Worm (Caenorhabditis elegans): ENCODE data around the gene str-168.

The str-168 gene

ce11 chrIV:4941681-4942080, 2.9 kb downstream of the str-168 start, which contains the start of gene Y9C9A.5:
TSS of gene Y9C9A.5 (plus strand) at chrIV:4941981.
- TF ChIP-seq tbx-7 (tag; optimal IDR thresholded peaks at IDR 0.05) (no peak), ceh-2 (tag; optimal IDR thresholded peaks at IDR 0.05) (no peak), syd-9 (tag; optimal IDR thresholded peaks at IDR 0.05) (no peak), pha-2 (tag; optimal IDR thresholded peaks at IDR 0.05) (no peak), hlh-13 (GFP tag; optimal IDR thresholded peaks at IDR 0.05) (no peak), ceh-6 (GFP tag; optimal IDR thresholded peaks at IDR 0.05) (no peak), ceh-45 (GFP tag; IDR thresholded peaks at IDR 0.05) (no peak), zip-5 (tag; optimal IDR thresholded peaks at IDR 0.05) (no peak), mec-3 (tag; optimal IDR thresholded peaks at IDR 0.05; ENCODE audit: borderline replicate concordance) (no peak), sdc-2 (tag; optimal IDR thresholded peaks at IDR 0.05) (no peak), T23F11.4 (GFP tag; optimal IDR thresholded peaks at IDR 0.05) (no peak), ahr-1 (tag; optimal IDR thresholded peaks at IDR 0.05) (no peak), odd-2 (tag; optimal IDR thresholded peaks at IDR 0.05) (no peak), ceh-19 (GFP tag; optimal IDR thresholded peaks at IDR 0.05) (no peak), tbx-2 (tag; optimal IDR thresholded peaks at IDR 0.05) (no peak), unc-3 (GFP tag; conservative IDR thresholded peaks at IDR 0.05) (no peak), unc-3 (tag; optimal IDR thresholded peaks at IDR 0.05) (no peak), ceh-30 (tag; optimal IDR thresholded peaks at IDR 0.05) (no peak), rnt-1 (tag; optimal IDR thresholded peaks at IDR 0.05) (no peak), F13H6.1 (tag; optimal IDR thresholded peaks at IDR 0.05) (no peak), fkh-6 (tag; optimal IDR thresholded peaks at IDR 0.05) (no peak)

DNA sequence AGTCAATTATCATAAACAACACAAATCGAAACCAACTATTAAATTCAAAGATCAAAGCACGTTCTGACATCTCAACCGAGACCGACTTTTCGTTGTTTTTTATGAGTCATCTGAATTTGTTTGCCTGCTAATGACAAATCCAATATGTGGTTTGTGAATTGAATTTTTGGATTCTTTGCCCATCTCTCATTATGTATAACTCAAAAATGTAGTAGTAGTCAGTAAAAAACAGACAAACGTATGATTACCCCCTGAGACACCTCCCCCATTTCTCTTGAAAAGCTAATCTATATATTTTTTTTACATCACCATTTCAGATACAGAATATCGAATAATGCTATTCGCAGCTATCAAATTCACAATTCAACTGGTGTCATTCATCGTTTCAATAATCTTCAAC, 7.0 kb downstream of the str-168 start, which contains the start of gene str-169:
TSS of gene str-169 (plus strand) at position 301 of the 400 bp plus-strand sequence.
- TF ChIP-seq ama-1 (optimal IDR thresholded peaks at IDR 0.05) (no peak), fax-1 (tag; optimal IDR thresholded peaks at IDR 0.05) (no peak), K02D7.2 (tag; optimal IDR thresholded peaks at IDR 0.05) (no peak), Y22D7AL.16 (tag; optimal IDR thresholded peaks at IDR 0.05) (no peak), madf-2 (tag; optimal IDR thresholded peaks at IDR 0.05) (no peak), mec-3 (tag; optimal IDR thresholded peaks at IDR 0.05; ENCODE audit: borderline replicate concordance) (no peak), rnt-1 (tag; optimal IDR thresholded peaks at IDR 0.05) (no peak)

DNA sequence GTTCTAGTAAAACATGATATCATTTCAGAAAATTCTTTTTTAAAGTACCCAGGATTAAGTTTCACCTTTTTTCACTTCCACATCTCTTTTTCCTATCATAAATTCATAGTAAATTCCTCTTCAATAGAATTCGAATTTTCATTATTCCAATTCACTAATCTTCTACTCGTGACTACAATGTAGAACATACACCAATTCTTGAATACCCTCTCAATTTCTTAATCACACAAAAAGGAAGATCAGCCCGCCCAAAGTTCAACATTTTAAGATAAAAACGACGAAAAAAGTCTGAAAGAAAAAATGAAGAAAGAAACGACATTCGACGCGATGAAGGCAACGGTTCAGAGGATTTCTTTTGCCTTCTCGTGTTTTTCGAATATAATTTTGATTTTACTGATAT, 15.1 kb downstream of the str-168 start, which contains the start of gene str-163:
TSS of gene str-163 (plus strand) at position 301 of the 400 bp plus-strand sequence.
- TF ChIP-seq K09A11.1 (tag; optimal IDR thresholded peaks at IDR 0.05; ENCODE audit: insufficient read depth): no peak
- no peak for TF ChIP-seq hlh-15 (tag; optimal IDR thresholded peaks at IDR 0.05)
- no peak for TF ChIP-seq ceh-24 (tag; optimal IDR thresholded peaks at IDR 0.05)
- TF ChIP-seq unc-3 (GFP tag; conservative IDR thresholded peaks at IDR 0.05): no peak
- TF ChIP-seq unc-3 (tag; optimal IDR thresholded peaks at IDR 0.05): no peak

- TF ChIP-seq hlh-6 (tag; optimal IDR thresholded peaks at IDR 0.05) (no peak), F13H6.1 (tag; optimal IDR thresholded peaks at IDR 0.05) (no peak)
Observed at ce11 chrIV:4960623-4961022, 21.9 kb downstream of the str-168 start, which contains the start of gene str-164. TSS of gene str-164 (plus strand) at chrIV:4960735.

ce11 chrIV:4963834-4964233, 25.1 kb downstream of the str-168 start, which contains the start of gene txt-3:
TSS of gene txt-3 (plus strand) at chrIV:4963958.
- no peak for TF ChIP-seq sdc-2 (tag; optimal IDR thresholded peaks at IDR 0.05)
- TF ChIP-seq nhr-11 (tag; optimal IDR thresholded peaks at IDR 0.05): no peak
- TF ChIP-seq nhr-232 (tag; optimal IDR thresholded peaks at IDR 0.05): no peak
- TF ChIP-seq ceh-31 (tag; optimal IDR thresholded peaks at IDR 0.05): no peak
- no peak for TF ChIP-seq ceh-30 (tag; optimal IDR thresholded peaks at IDR 0.05)
- no peak for TF ChIP-seq ceh-18 (tag; optimal IDR thresholded peaks at IDR 0.05)
- no peak for TF ChIP-seq sox-2 (GFP tag; IDR thresholded peaks at IDR 0.05)
